Fruit fly (Drosophila melanogaster): ENCODE measurements around the gene MFS10.
"Not testable (repeated sequence)": the region's sequence is repeated elsewhere in the genome, so short reads cannot be mapped to it uniquely, and the experiment has no call there.

The MFS10 gene

DNA sequence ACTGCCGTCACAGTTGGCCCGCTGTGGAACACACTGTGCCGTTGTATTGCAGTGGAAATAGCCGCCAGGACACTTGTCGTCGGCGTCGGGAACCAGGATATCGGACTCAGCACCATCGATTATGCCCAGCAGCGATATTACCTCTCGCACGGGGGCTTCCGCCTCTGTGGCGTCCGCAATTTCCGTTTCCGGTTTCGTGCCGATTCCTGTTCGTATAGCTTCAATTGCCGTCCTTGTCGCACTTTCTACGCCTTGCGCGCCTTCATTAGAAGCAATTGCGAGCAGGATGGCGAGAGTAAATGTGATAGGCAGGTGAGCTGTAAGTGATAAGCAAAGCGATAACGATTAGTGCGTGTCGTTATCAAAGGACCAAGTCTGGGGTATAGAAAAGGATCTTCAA, 44.0 kb downstream of the MFS10 start:
- TF ChIP-seq cic (GFP tag; optimal IDR thresholded peaks at IDR 0.05): no peak
- no peak for TF ChIP-seq CG33017 (tag; optimal IDR thresholded peaks at IDR 0.05)
- TF ChIP-seq toe (GFP tag; optimal IDR thresholded peaks at IDR 0.05): no peak
- no peak for TF ChIP-seq CG14711 (tag; optimal IDR thresholded peaks at IDR 0.05)
- TF ChIP-seq bab1 (GFP tag; optimal IDR thresholded peaks at IDR 0.05): no peak
- no peak for TF ChIP-seq tj (GFP tag; optimal IDR thresholded peaks at IDR 0.05)
- TF ChIP-seq Clk (GFP tag; optimal IDR thresholded peaks at IDR 0.05): no peak
- TF ChIP-seq kay (GFP tag; ENCODE audit: borderline replicate concordance): no peak
- TF ChIP-seq Crg-1 (GFP tag; optimal IDR thresholded peaks at IDR 0.05): no peak
- TF ChIP-seq Hr96 (GFP tag; optimal IDR thresholded peaks at IDR 0.05): no peak
- no peak for TF ChIP-seq ovo (GFP tag; optimal IDR thresholded peaks at IDR 0.05)
- TF ChIP-seq CG12768 (GFP tag; optimal IDR thresholded peaks at IDR 0.05): no peak
- TF ChIP-seq CG7045 (GFP tag; optimal IDR thresholded peaks at IDR 0.05): no peak
- TF ChIP-seq Mnt (GFP tag; optimal IDR thresholded peaks at IDR 0.05): no peak
- no peak for TF ChIP-seq CG5204 (GFP tag; optimal IDR thresholded peaks at IDR 0.05)
- no peak for TF ChIP-seq pad (GFP tag; optimal IDR thresholded peaks at IDR 0.05)
- TF ChIP-seq cnc (optimal IDR thresholded peaks at IDR 0.05): no peak
- no peak for TF ChIP-seq CG11617 (GFP tag; optimal IDR thresholded peaks at IDR 0.05)
- TF ChIP-seq CG7101 (tag; optimal IDR thresholded peaks at IDR 0.05): no peak

dm6 chrX:13177720-13178119, 48.9 kb downstream of the MFS10 start, which contains the start of gene CG32640:
Gene CG32640, plus strand, starts transcription at chrX:13178005.
- TF ChIP-seq ovo (GFP tag; optimal IDR thresholded peaks at IDR 0.05); cic (GFP tag; optimal IDR thresholded peaks at IDR 0.05); CG33017 (tag; optimal IDR thresholded peaks at IDR 0.05): not testable (repeated sequence)

DNA sequence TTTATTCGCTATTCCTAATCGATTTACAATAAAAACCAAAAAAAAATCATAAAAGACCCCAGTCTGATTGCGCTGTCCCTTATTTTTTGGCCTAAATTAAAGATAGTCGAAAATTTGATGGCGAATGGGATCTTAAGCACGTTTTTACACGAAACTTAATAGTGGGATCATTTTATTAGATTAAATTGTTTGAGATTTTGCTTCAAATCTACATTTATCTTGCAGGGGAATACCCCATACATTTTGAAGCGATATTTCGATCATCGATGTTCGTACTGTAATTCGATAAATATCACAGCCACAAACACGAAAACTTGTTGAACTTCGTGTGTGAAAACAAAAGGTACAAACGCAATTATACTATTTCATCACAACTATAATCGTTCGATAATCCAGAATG, 55.4 kb downstream of the MFS10 start, which contains the start of gene CG32641:
Gene CG32641 (plus strand): TSS at position 301 of the 400 bp plus-strand sequence.
- not testable (repeated sequence) for TF ChIP-seq Clk, Hr96, Mnt (GFP tag; optimal IDR thresholded peaks at IDR 0.05)

Measured in whole organism, adult.